Worm (Caenorhabditis elegans) whole organism, young adult: ENCODE data around the gene lonp-2.

Experiments used
- F22D6.2 ChIP-seq: sonication (generic microtip); optimal IDR thresholded peaks from 2 replicates; lab custom pipeline; 2016; ENCODE audit warnings: mild to moderate bottlenecking, missing genetic modification characterization, missing compliant biosample characterization
- F57A8.1 ChIP-seq: fragments of 200-800 bp; sonication (Bioruptor generic); optimal IDR thresholded peaks from 2 replicates; lab custom pipeline; 2018; ENCODE audit warnings: mild to moderate bottlenecking, missing genetic modification characterization, moderate library complexity, missing compliant biosample characterization
- ama-1 ChIP-seq, 3 experiments: fragments of 150-350 bp in 1 of 3; sonication (generic microtip) in 2 of 3; optimal IDR thresholded peaks; 2 replicates each; lab custom pipeline; 2014 to 2018; ENCODE audit warnings: missing biosample characterization in 2 of 3, missing genetic modification characterization in 2 of 3, missing genetic modification reagents in 2 of 3
- nhr-179 ChIP-seq: sonication (generic microtip); optimal IDR thresholded peaks from 2 replicates; lab custom pipeline; 2016; ENCODE audit warnings: mild to moderate bottlenecking, missing genetic modification characterization, missing compliant biosample characterization

ce11 chrIII:12084216-12084615 lies 23.4 kb upstream of the lonp-2 start, which contains the start of gene nob-1:
- TF ChIP-seq ama-1 (optimal IDR thresholded peaks at IDR 0.05; lab: Kevin White, UChicago) (no peak), ama-1 (GFP tag; optimal IDR thresholded peaks at IDR 0.05; lab: Kevin White, UChicago) (no peak), nhr-179 (tag; lab: Kevin White, UChicago) (no peak), F22D6.2 (tag; lab: Kevin White, UChicago) (no peak), F57A8.1 (GFP tag; lab: Kevin White, UChicago) (no peak)
